Fruit fly (Drosophila melanogaster): ENCODE measurements around the gene Sfxn2.

DNA sequence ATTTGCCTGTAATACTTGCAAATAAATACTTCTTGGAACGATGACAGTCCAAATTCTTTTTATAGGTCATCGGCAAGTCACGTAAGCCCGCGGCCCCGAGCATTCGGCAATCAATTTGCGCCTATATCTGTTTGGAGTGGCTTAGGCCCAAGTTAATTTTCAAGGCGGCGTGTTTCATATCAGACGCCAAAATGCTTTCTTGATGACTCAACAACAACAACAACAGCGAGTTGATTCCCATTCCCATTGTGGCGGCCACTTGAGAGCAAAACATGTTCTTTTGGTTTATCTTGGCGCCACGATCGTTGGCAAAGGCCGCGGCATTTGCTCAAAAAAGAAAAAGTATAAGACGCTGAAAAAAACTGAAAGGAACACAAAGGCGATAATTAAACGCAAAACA is 48.9 kb upstream of the Sfxn2 start:
- TF ChIP-seq CG8478 (optimal IDR thresholded peaks at IDR 0.05) (no peak), CTCF (optimal IDR thresholded peaks at IDR 0.05) (no peak)
